Fruit fly (Drosophila melanogaster) whole organism, embryonic: ENCODE results near the gene IFT43.
A peak's percentile ranks its signal among the peaks of the same experiment; 100 is the strongest.

Experiments
- Bdp1 ChIP-seq: fragments of 200-800 bp; sonication (Bioruptor generic); optimal IDR thresholded peaks from 3 replicates; lab custom pipeline; 2016; ENCODE audit warnings: missing biosample characterization, missing genetic modification characterization
- CG10147 ChIP-seq: fragments of 200-800 bp; sonication (Bioruptor generic); optimal IDR thresholded peaks from 2 replicates; lab custom pipeline; 2019; ENCODE audit warnings: missing biosample characterization, mild to moderate bottlenecking, missing genetic modification characterization, moderate library complexity
- CG10321 ChIP-seq: fragments of 200-800 bp; sonication (Bioruptor generic); IDR thresholded peaks from 2 replicates; pipeline ENCODE4 v1.3.6; 2022; ENCODE audit warnings: missing biosample characterization, missing genetic modification characterization
- CG11398 ChIP-seq: fragments of 200-800 bp; sonication (Bioruptor generic); optimal IDR thresholded peaks from 2 replicates; lab custom pipeline; 2016; ENCODE audit warnings: missing biosample characterization, missing genetic modification characterization
- CG11695 ChIP-seq: fragments of 200-800 bp; sonication (Bioruptor generic); IDR thresholded peaks from 3 replicates; pipeline ENCODE4 v1.3.6; 2022; ENCODE audit warnings: missing biosample characterization, missing genetic modification characterization
- CG13123 ChIP-seq: fragments of 200-800 bp; sonication (Bioruptor generic); optimal IDR thresholded peaks from 2 replicates; lab custom pipeline; 2016; ENCODE audit warnings: missing biosample characterization, missing genetic modification characterization
- CG14441 ChIP-seq: fragments of 200-800 bp; sonication (Bioruptor generic); IDR thresholded peaks from 2 replicates; pipeline ENCODE4 v1.3.6; 2022; ENCODE audit warnings: missing biosample characterization, missing genetic modification characterization
- CG14667 ChIP-seq: fragments of 200-800 bp; sonication (Bioruptor generic); IDR thresholded peaks from 2 replicates; pipeline ENCODE4 v1.3.6; 2022; ENCODE audit warnings: missing biosample characterization, missing genetic modification characterization
- CG15269 ChIP-seq: fragments of 200-800 bp; sonication (Bioruptor generic); optimal IDR thresholded peaks from 2 replicates; lab custom pipeline; 2018; ENCODE audit warnings: missing biosample characterization, mild to moderate bottlenecking, missing genetic modification characterization, moderate library complexity
- CG17359 ChIP-seq: fragments of 200-800 bp; sonication (Bioruptor generic); optimal IDR thresholded peaks from 3 replicates; lab custom pipeline; 2018; ENCODE audit warnings: missing biosample characterization, mild to moderate bottlenecking, missing genetic modification characterization, moderate library complexity
- CG2202 ChIP-seq: fragments of 200-800 bp; sonication (Bioruptor generic); optimal IDR thresholded peaks from 2 replicates; lab custom pipeline; 2018; ENCODE audit warnings: missing biosample characterization, mild to moderate bottlenecking, missing genetic modification characterization
- CG2875 ChIP-seq: fragments of 200-800 bp; sonication (Bioruptor generic); optimal IDR thresholded peaks from 2 replicates; lab custom pipeline; 2017; ENCODE audit warnings: missing biosample characterization, mild to moderate bottlenecking, missing genetic modification characterization, missing genetic modification reagents
- CG30403 ChIP-seq: fragments of 200-800 bp; sonication (Bioruptor generic); optimal IDR thresholded peaks from 3 replicates; lab custom pipeline; 2016; ENCODE audit warnings: missing biosample characterization, missing genetic modification characterization
- CG31224 ChIP-seq: fragments of 200-800 bp; sonication (Bioruptor generic); IDR thresholded peaks from 2 replicates; pipeline ENCODE4 v1.3.6; 2022; ENCODE audit warnings: missing biosample characterization, missing genetic modification characterization
- CG31365 ChIP-seq: fragments of 200-800 bp; sonication (Bioruptor generic); optimal IDR thresholded peaks from 2 replicates; lab custom pipeline; 2018; ENCODE audit warnings: missing biosample characterization, mild to moderate bottlenecking, missing genetic modification characterization
- CG32767 ChIP-seq: fragments of 200-800 bp; sonication (Bioruptor generic); IDR thresholded peaks from 2 replicates; pipeline ENCODE4 v1.3.6; 2022; ENCODE audit warnings: missing biosample characterization, missing genetic modification characterization
- CG32772 ChIP-seq: fragments of 200-800 bp; sonication (Bioruptor generic); IDR thresholded peaks from 2 replicates; pipeline ENCODE4 v1.3.6; 2022; ENCODE audit warnings: missing biosample characterization, missing genetic modification characterization
- CG3281 ChIP-seq: fragments of 200-800 bp; sonication (Bioruptor generic); optimal IDR thresholded peaks from 3 replicates; lab custom pipeline; 2017; ENCODE audit warnings: missing biosample characterization, mild to moderate bottlenecking, missing genetic modification characterization
- CG4328 ChIP-seq: fragments of 200-800 bp; sonication (Bioruptor generic); optimal IDR thresholded peaks from 3 replicates; lab custom pipeline; 2017; ENCODE audit warnings: missing biosample characterization, missing genetic modification reagents, missing genetic modification characterization
- CG6654 ChIP-seq: fragments of 200-800 bp; sonication (Bioruptor generic); optimal IDR thresholded peaks from 2 replicates; lab custom pipeline; 2017; ENCODE audit warnings: missing biosample characterization, mild to moderate bottlenecking, missing genetic modification characterization
- CG6765 ChIP-seq: fragments of 200-800 bp; sonication (Bioruptor generic); optimal IDR thresholded peaks from 3 replicates; lab custom pipeline; 2017; ENCODE audit warnings: missing biosample characterization, mild to moderate bottlenecking, missing genetic modification characterization
- CG7928 ChIP-seq: fragments of 200-800 bp; sonication (Bioruptor generic); optimal IDR thresholded peaks from 2 replicates; lab custom pipeline; 2017; ENCODE audit warnings: missing biosample characterization, mild to moderate bottlenecking, missing genetic modification characterization
- Dbx ChIP-seq: fragments of 200-800 bp; sonication (Bioruptor generic); IDR thresholded peaks from 3 replicates; pipeline ENCODE4 v1.3.6; 2022; ENCODE audit warnings: missing biosample characterization, missing genetic modification characterization
- Dll ChIP-seq: fragments of 200-800 bp; sonication (Bioruptor generic); IDR thresholded peaks from 4 replicates; pipeline ENCODE4 v1.3.6; 2022; ENCODE audit warnings: missing biosample characterization, missing genetic modification characterization; ENCODE audit not compliant: partially characterized antibody
- Dref ChIP-seq: fragments of 200-800 bp; sonication (Bioruptor generic); IDR thresholded peaks from 2 replicates; pipeline ENCODE4 v1.3.6; 2022; ENCODE audit warnings: missing biosample characterization, missing genetic modification characterization
- GATAe ChIP-seq: fragments of 200-800 bp; sonication (Bioruptor generic); conservative IDR thresholded peaks from 2 replicates; pipeline ENCODE4 v1.3.6; 2022; ENCODE audit warnings: missing biosample characterization, missing genetic modification characterization
- Hmx ChIP-seq: fragments of 200-800 bp; sonication (Bioruptor generic); optimal IDR thresholded peaks from 2 replicates; lab custom pipeline; 2016; ENCODE audit warnings: missing biosample characterization, missing genetic modification characterization
- Lpt ChIP-seq: fragments of >200 bp; optimal IDR thresholded peaks from 2 replicates; lab custom pipeline; 2018; ENCODE audit warnings: missing biosample characterization, missing genetic modification characterization
- MBD-R2 ChIP-seq: fragments of 200-800 bp; sonication (Bioruptor generic); IDR thresholded peaks from 2 replicates; pipeline ENCODE4 v1.3.6; 2022; ENCODE audit warnings: missing biosample characterization, missing genetic modification characterization
- PHDP ChIP-seq: fragments of 200-800 bp; sonication (Bioruptor generic); optimal IDR thresholded peaks from 3 replicates; lab custom pipeline; 2018; ENCODE audit warnings: missing biosample characterization, mild to moderate bottlenecking, missing genetic modification characterization, moderate library complexity
- Sry-δ ChIP-seq: fragments of 200-800 bp; sonication (Bioruptor generic); optimal IDR thresholded peaks from 2 replicates; lab custom pipeline; 2016; ENCODE audit warnings: missing biosample characterization, missing genetic modification characterization
- YL-1 ChIP-seq: fragments of 200-800 bp; sonication (Bioruptor generic); optimal IDR thresholded peaks from 3 replicates; lab custom pipeline; 2017; ENCODE audit warnings: missing biosample characterization, mild to moderate bottlenecking, missing genetic modification characterization
- ara ChIP-seq: fragments of 200-800 bp; sonication (Bioruptor generic); IDR thresholded peaks from 2 replicates; pipeline ENCODE4 v1.3.6; 2022; ENCODE audit warnings: missing biosample characterization, missing genetic modification characterization
- cad ChIP-seq: fragments of >200 bp; optimal IDR thresholded peaks from 2 replicates; lab custom pipeline; 2017; ENCODE audit warnings: missing biosample characterization, missing genetic modification characterization
- dan ChIP-seq: fragments of 200-800 bp; sonication (Bioruptor generic); IDR thresholded peaks from 2 replicates; pipeline ENCODE4 v1.3.6; 2022; ENCODE audit warnings: missing biosample characterization, missing genetic modification characterization
- dati ChIP-seq: fragments of 200-800 bp; sonication (Bioruptor generic); IDR thresholded peaks from 2 replicates; pipeline ENCODE4 v1.3.6; 2022; ENCODE audit warnings: missing biosample characterization, missing genetic modification characterization
- emc ChIP-seq: fragments of 200-800 bp; sonication (Bioruptor generic); optimal IDR thresholded peaks from 2 replicates; lab custom pipeline; 2016; ENCODE audit warnings: missing biosample characterization, missing genetic modification characterization
- ems ChIP-seq: fragments of 200-800 bp; sonication (Bioruptor generic); optimal IDR thresholded peaks from 3 replicates; lab custom pipeline; 2016; ENCODE audit warnings: missing biosample characterization, missing genetic modification characterization
- gro ChIP-seq: fragments of 200-800 bp; sonication (Bioruptor generic); optimal IDR thresholded peaks from 2 replicates; lab custom pipeline; 2016; ENCODE audit warnings: missing biosample characterization, missing genetic modification characterization
- knrl ChIP-seq: fragments of 200-800 bp; sonication (Bioruptor generic); IDR thresholded peaks from 3 replicates; pipeline ENCODE4 v1.3.6; 2022; ENCODE audit warnings: missing biosample characterization, missing genetic modification characterization; ENCODE audit not compliant: partially characterized antibody
- nerfin-2 ChIP-seq: fragments of 200-800 bp; sonication (Bioruptor generic); IDR thresholded peaks from 2 replicates; pipeline ENCODE4 v1.3.6; 2022; ENCODE audit warnings: missing biosample characterization, missing genetic modification characterization; ENCODE audit not compliant: partially characterized antibody
- nmo ChIP-seq: fragments of 200-800 bp; sonication (Bioruptor generic); optimal IDR thresholded peaks from 2 replicates; lab custom pipeline; 2018; ENCODE audit warnings: missing biosample characterization, mild to moderate bottlenecking, missing genetic modification characterization, moderate library complexity
- nom ChIP-seq: fragments of 200-800 bp; sonication (Bioruptor generic); optimal IDR thresholded peaks from 2 replicates; lab custom pipeline; 2017; ENCODE audit warnings: missing biosample characterization, missing genetic modification characterization, mild to moderate bottlenecking, moderate library complexity, missing genetic modification reagents
- sqz ChIP-seq: fragments of 200-800 bp; sonication (Bioruptor generic); optimal IDR thresholded peaks from 3 replicates; lab custom pipeline; 2018; ENCODE audit warnings: missing biosample characterization, mild to moderate bottlenecking, missing genetic modification characterization
- sr ChIP-seq: fragments of 200-800 bp; sonication (Bioruptor generic); IDR thresholded peaks from 3 replicates; pipeline ENCODE4 v1.3.6; 2022; ENCODE audit warnings: missing biosample characterization, missing genetic modification characterization
- tin ChIP-seq: fragments of 200-800 bp; sonication (Bioruptor generic); optimal IDR thresholded peaks from 3 replicates; lab custom pipeline; 2016; ENCODE audit warnings: missing biosample characterization, missing genetic modification characterization
- tll ChIP-seq, 2 experiments: fragments of 200-800 bp in 1 of 2; fragments of >200 bp in 1 of 2; sonication (Bioruptor generic) in 1 of 2; optimal IDR thresholded peaks; 2 replicates each; lab custom pipeline; 2017 to 2019; ENCODE audit warnings: missing biosample characterization in 2 of 2, missing genetic modification characterization in 2 of 2, mild to moderate bottlenecking in 1 of 2, moderate library complexity in 1 of 2
- vnd ChIP-seq: fragments of 200-800 bp; sonication (Bioruptor generic); IDR thresholded peaks from 3 replicates; pipeline ENCODE4 v1.3.6; 2022; ENCODE audit warnings: missing biosample characterization, missing genetic modification characterization; ENCODE audit not compliant: partially characterized antibody
- vvl ChIP-seq: fragments of 200-800 bp; sonication (Bioruptor generic); IDR thresholded peaks from 2 replicates; pipeline ENCODE4 v1.3.6; 2022; ENCODE audit warnings: missing biosample characterization, missing genetic modification characterization
- zf30C ChIP-seq: fragments of 200-800 bp; sonication (Bioruptor generic); optimal IDR thresholded peaks from 3 replicates; lab custom pipeline; 2018; ENCODE audit warnings: missing biosample characterization, mild to moderate bottlenecking, missing genetic modification characterization

The IFT43 gene

dm6 chr2L:12721794-12722315 is 27.1 kb upstream of the IFT43 start, which contains the start of gene Pih1D1 (continued):
- peak; percentile 92 for TF ChIP-seq PHDP (tag; lab: Kevin White, UChicago)
- TF ChIP-seq Bdp1 (GFP tag; lab: Kevin White, UChicago), result peak; percentile 81
- TF ChIP-seq CG14441 (GFP tag; lab: Robert Waterston, UW), result peak; percentile 94
- peak; percentile 99 for TF ChIP-seq CG30403 (GFP tag; lab: Kevin White, UChicago)
- TF ChIP-seq knrl, result no peak
- TF ChIP-seq gro, result peak; percentile 83
- peak; percentile 91 for TF ChIP-seq CG6765 (GFP tag; lab: Kevin White, UChicago)
- peak; percentile 89 for TF ChIP-seq CG13123 (GFP tag; lab: Kevin White, UChicago)
- TF ChIP-seq Dbx (GFP tag; lab: Robert Waterston, UW), result peak; percentile 96
- TF ChIP-seq nmo (GFP tag; lab: Kevin White, UChicago), result peak; percentile 99
- peak; percentile 80 for TF ChIP-seq CG11398 (GFP tag; lab: Kevin White, UChicago)
- peak; percentile 73 for TF ChIP-seq CG10321 (GFP tag; lab: Robert Waterston, UW)
- peak; percentile 93 for TF ChIP-seq CG17359 (tag; lab: Kevin White, UChicago)
- peak; percentile 34 to 36 for TF ChIP-seq tll (GFP tag; optimal IDR thresholded peaks at IDR 0.05; lab: Kevin White, UChicago)
- TF ChIP-seq CG11695 (GFP tag; lab: Robert Waterston, UW), result peak; percentile 95
- TF ChIP-seq CG6654 (GFP tag; lab: Kevin White, UChicago), result peak; percentile 90
- peak; percentile 95 for TF ChIP-seq CG32772 (GFP tag; lab: Robert Waterston, UW)
- peak; percentile 72 for TF ChIP-seq CG7928 (GFP tag; lab: Kevin White, UChicago)
- TF ChIP-seq Hmx, result peak; percentile 91
- TF ChIP-seq CG14667 (GFP tag; lab: Robert Waterston, UW), result peak; percentile 92
- peak; percentile 94 for TF ChIP-seq ara (GFP tag; lab: Robert Waterston, UW)
- TF ChIP-seq GATAe (GFP tag; lab: Robert Waterston, UW), result peak; percentile 90
- TF ChIP-seq CG3281 (GFP tag; lab: Kevin White, UChicago), result peak; percentile 96
- peak; percentile 81 for TF ChIP-seq YL-1 (GFP tag; lab: Kevin White, UChicago)
- TF ChIP-seq sr, result peak; percentile 63; the same call in 1 of the 3 replicates
- peak; percentile 96 for TF ChIP-seq CG10147 (GFP tag; lab: Kevin White, UChicago)
- TF ChIP-seq dan, result peak; percentile 88
- TF ChIP-seq CG32767, result peak; percentile 91
- no peak for TF ChIP-seq vnd
- peak; percentile 78 for TF ChIP-seq CG2875
- TF ChIP-seq CG2202 (tag; lab: Kevin White, UChicago), result peak; percentile 75
- TF ChIP-seq Dref (GFP tag; lab: Robert Waterston, UW), result peak; percentile 31; the same call in 1 of the 2 replicates
- peak; percentile 82 for TF ChIP-seq emc
- peak; percentile 55 for TF ChIP-seq Sry-δ (GFP tag; lab: Kevin White, UChicago)
- peak; percentile 78; the same call in 1 of the 2 replicates for TF ChIP-seq dati (GFP tag; lab: Robert Waterston, UW)
- no peak for TF ChIP-seq zf30C
- TF ChIP-seq nerfin-2, result 0 out of 2 replicates have a peak, but pooled peaks have one; percentile 11
- TF ChIP-seq CG31224 (GFP tag; lab: Robert Waterston, UW), result peak; percentile 93
- peak; percentile 97 for TF ChIP-seq vvl
- TF ChIP-seq CG4328 (GFP tag; lab: Kevin White, UChicago), result peak; percentile 92
- peak; percentile 63 for TF ChIP-seq nom (GFP tag; lab: Kevin White, UChicago)
- TF ChIP-seq Dll, result no peak
- TF ChIP-seq tin (GFP tag; lab: Kevin White, UChicago), result peak; percentile 95
- TF ChIP-seq ems (GFP tag; lab: Kevin White, UChicago), result peak; percentile 86
- TF ChIP-seq cad (GFP tag; lab: Kevin White, UChicago), result no peak
- TF ChIP-seq Lpt (GFP tag; lab: Kevin White, UChicago), result no peak
- TF ChIP-seq CG15269, result peak; percentile 94
- peak; percentile 82 for TF ChIP-seq MBD-R2 (GFP tag; lab: Robert Waterston, UW)
- peak; percentile 83 for TF ChIP-seq sqz (GFP tag; lab: Kevin White, UChicago)
- TF ChIP-seq CG31365 (tag; lab: Kevin White, UChicago), result peak; percentile 52
